Fruit fly (Drosophila melanogaster): ENCODE measurements around the gene MED28.

MED28 gene

DNA sequence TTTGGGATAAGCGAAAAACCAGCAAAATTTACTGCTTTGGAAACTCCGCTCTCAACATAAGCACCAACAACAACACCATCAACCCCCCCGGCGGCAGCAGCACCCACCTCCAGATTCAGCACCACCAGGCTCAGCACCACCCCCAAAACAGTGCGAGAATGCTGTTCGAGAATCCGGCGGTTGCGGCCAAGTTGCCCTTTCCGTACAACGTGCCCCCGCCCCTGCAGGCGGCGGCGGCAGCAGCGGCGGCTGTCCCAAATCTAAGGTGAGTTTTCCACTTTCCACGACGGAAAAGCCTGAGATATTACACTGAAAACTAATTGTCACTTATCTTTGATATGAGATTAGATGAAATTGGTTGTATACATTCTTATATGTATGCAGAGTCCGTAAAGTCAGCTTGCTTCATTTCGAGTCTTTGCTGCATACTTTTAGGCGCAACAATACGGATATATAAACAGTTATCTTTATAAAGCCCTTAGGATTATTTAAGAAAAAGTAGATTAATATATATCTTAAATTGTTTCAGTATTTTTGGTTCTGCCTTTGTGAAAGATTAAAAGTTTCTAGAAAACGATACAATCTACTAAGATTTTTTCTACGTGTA lies 42.8 kb downstream of the MED28 start (continued):
- TF ChIP-seq CG1621 (tag; optimal IDR thresholded peaks at IDR 0.05), result no peak
- no peak for TF ChIP-seq CG11294 (GFP tag; IDR thresholded peaks at IDR 0.05)

Data from whole organism, prepupa.